Fruit fly (Drosophila melanogaster) whole organism, embryonic: ENCODE data around the gene CG3702.

Experiments used
- BEAF-32 ChIP-seq: fragments of 200-800 bp; sonication (Bioruptor generic); optimal IDR thresholded peaks from 3 replicates; lab custom pipeline; 2017; ENCODE audit warnings: missing biosample characterization, missing genetic modification characterization, mild to moderate bottlenecking, moderate library complexity, missing genetic modification reagents
- Blimp-1 ChIP-seq: fragments of 200-800 bp; sonication (Bioruptor generic); optimal IDR thresholded peaks from 3 replicates; lab custom pipeline; 2018; ENCODE audit warnings: missing biosample characterization, missing genetic modification characterization, mild to moderate bottlenecking, moderate library complexity, missing genetic modification reagents
- CG10543 ChIP-seq: fragments of 200-800 bp; sonication (Bioruptor generic); optimal IDR thresholded peaks from 3 replicates; lab custom pipeline; 2017; ENCODE audit warnings: missing biosample characterization, mild to moderate bottlenecking, missing genetic modification characterization, moderate library complexity
- CG11085 ChIP-seq: fragments of 200-800 bp; sonication (Bioruptor generic); IDR thresholded peaks from 2 replicates; pipeline ENCODE4 v1.3.6; 2022; ENCODE audit warnings: missing biosample characterization, missing genetic modification characterization
- CG11723 ChIP-seq: fragments of 200-800 bp; sonication (Bioruptor generic); optimal IDR thresholded peaks from 2 replicates; lab custom pipeline; 2017; ENCODE audit warnings: missing biosample characterization, mild to moderate bottlenecking, missing genetic modification characterization
- CG1233 ChIP-seq: fragments of 200-800 bp; sonication (Bioruptor generic); optimal IDR thresholded peaks from 4 replicates; lab custom pipeline; 2018; ENCODE audit warnings: missing biosample characterization, mild to moderate bottlenecking, missing genetic modification characterization
- CG13296 ChIP-seq: fragments of 200-800 bp; sonication (Bioruptor generic); optimal IDR thresholded peaks from 3 replicates; lab custom pipeline; 2018; ENCODE audit warnings: missing biosample characterization, mild to moderate bottlenecking, missing genetic modification characterization
- CG14441 ChIP-seq: fragments of 200-800 bp; sonication (Bioruptor generic); IDR thresholded peaks from 2 replicates; pipeline ENCODE4 v1.3.6; 2022; ENCODE audit warnings: missing biosample characterization, missing genetic modification characterization
- CG15514 ChIP-seq: fragments of 200-800 bp; sonication (Bioruptor generic); optimal IDR thresholded peaks from 3 replicates; lab custom pipeline; 2017; ENCODE audit warnings: missing biosample characterization, missing genetic modification characterization, mild to moderate bottlenecking, moderate library complexity, missing genetic modification reagents
- CG15601 ChIP-seq: fragments of 200-800 bp; sonication (Bioruptor generic); optimal IDR thresholded peaks from 3 replicates; lab custom pipeline; 2019; ENCODE audit warnings: missing biosample characterization, mild to moderate bottlenecking, missing genetic modification characterization, moderate library complexity
- CG17359 ChIP-seq: fragments of 200-800 bp; sonication (Bioruptor generic); optimal IDR thresholded peaks from 3 replicates; lab custom pipeline; 2018; ENCODE audit warnings: missing biosample characterization, mild to moderate bottlenecking, missing genetic modification characterization, moderate library complexity
- CG1792 ChIP-seq: fragments of 200-800 bp; sonication (Bioruptor generic); optimal IDR thresholded peaks from 2 replicates; lab custom pipeline; 2016; ENCODE audit warnings: missing biosample characterization, missing genetic modification characterization
- CG18599 ChIP-seq: fragments of 200-800 bp; sonication (Bioruptor generic); optimal IDR thresholded peaks from 3 replicates; lab custom pipeline; 2017; ENCODE audit warnings: missing biosample characterization, missing genetic modification characterization, mild to moderate bottlenecking, moderate library complexity, missing genetic modification reagents
- CG2199 ChIP-seq: fragments of 200-800 bp; sonication (Bioruptor generic); IDR thresholded peaks from 3 replicates; pipeline ENCODE4 v1.3.6; 2022; ENCODE audit warnings: missing biosample characterization, missing genetic modification characterization
- CG31365 ChIP-seq: fragments of 200-800 bp; sonication (Bioruptor generic); optimal IDR thresholded peaks from 2 replicates; lab custom pipeline; 2018; ENCODE audit warnings: missing biosample characterization, mild to moderate bottlenecking, missing genetic modification characterization
- CG32532 ChIP-seq: fragments of 200-800 bp; sonication (Bioruptor generic); IDR thresholded peaks from 2 replicates; pipeline ENCODE4 v1.3.6; 2022; ENCODE audit warnings: missing biosample characterization, missing genetic modification characterization
- CG3281 ChIP-seq: fragments of 200-800 bp; sonication (Bioruptor generic); optimal IDR thresholded peaks from 3 replicates; lab custom pipeline; 2017; ENCODE audit warnings: missing biosample characterization, mild to moderate bottlenecking, missing genetic modification characterization
- CG34422 ChIP-seq: fragments of 200-800 bp; sonication (Bioruptor generic); IDR thresholded peaks from 3 replicates; pipeline ENCODE4 v1.3.6; 2022; ENCODE audit warnings: missing biosample characterization, missing genetic modification characterization
- CG4617 ChIP-seq: fragments of 200-800 bp; sonication (Bioruptor generic); optimal IDR thresholded peaks from 3 replicates; lab custom pipeline; 2016; ENCODE audit warnings: missing biosample characterization, missing genetic modification characterization, borderline replicate concordance
- CG4820 ChIP-seq: fragments of 200-800 bp; sonication (Bioruptor generic); optimal IDR thresholded peaks from 3 replicates; lab custom pipeline; 2016; ENCODE audit warnings: missing biosample characterization, missing genetic modification characterization
- CG7556 ChIP-seq: fragments of 200-800 bp; sonication (Bioruptor generic); optimal IDR thresholded peaks from 2 replicates; lab custom pipeline; 2017; ENCODE audit warnings: missing biosample characterization, mild to moderate bottlenecking, missing genetic modification characterization
- CG8944 ChIP-seq: fragments of 200-800 bp; sonication (Bioruptor generic); optimal IDR thresholded peaks from 3 replicates; lab custom pipeline; 2016; ENCODE audit warnings: missing biosample characterization, missing genetic modification characterization
- CkIIα-i1 ChIP-seq: fragments of 200-800 bp; sonication (Bioruptor generic); IDR thresholded peaks from 2 replicates; pipeline ENCODE4 v1.3.6; 2022; ENCODE audit warnings: missing biosample characterization, missing genetic modification characterization
- CoRest ChIP-seq: fragments of 200-800 bp; sonication (Bioruptor generic); optimal IDR thresholded peaks from 3 replicates; lab custom pipeline; 2018; ENCODE audit warnings: missing biosample characterization, mild to moderate bottlenecking, missing genetic modification characterization, moderate library complexity
- E2f2 ChIP-seq: fragments of 200-800 bp; sonication (Bioruptor generic); IDR thresholded peaks from 2 replicates; pipeline ENCODE4 v1.3.6; 2022; ENCODE audit warnings: missing biosample characterization, missing genetic modification characterization
- Hr3 ChIP-seq: fragments of 200-800 bp; sonication (Bioruptor generic); optimal IDR thresholded peaks from 3 replicates; lab custom pipeline; 2016; ENCODE audit warnings: missing biosample characterization, missing genetic modification characterization
- Lpt ChIP-seq: fragments of >200 bp; optimal IDR thresholded peaks from 2 replicates; lab custom pipeline; 2018; ENCODE audit warnings: missing biosample characterization, missing genetic modification characterization
- NfI ChIP-seq: fragments of 200-800 bp; sonication (Bioruptor generic); optimal IDR thresholded peaks from 3 replicates; lab custom pipeline; 2018; ENCODE audit warnings: missing biosample characterization, mild to moderate bottlenecking, missing genetic modification characterization, moderate library complexity
- crc ChIP-seq: fragments of 200-800 bp; sonication (Bioruptor generic); optimal IDR thresholded peaks from 2 replicates; lab custom pipeline; 2016; ENCODE audit warnings: missing biosample characterization, missing genetic modification characterization
- crol ChIP-seq: fragments of 200-800 bp; sonication (Bioruptor generic); IDR thresholded peaks from 2 replicates; pipeline ENCODE4 v1.3.6; 2022; ENCODE audit warnings: missing biosample characterization, missing genetic modification characterization
- cwo ChIP-seq: fragments of 200-800 bp; sonication (Bioruptor generic); optimal IDR thresholded peaks from 3 replicates; lab custom pipeline; 2017; ENCODE audit warnings: missing biosample characterization, missing genetic modification characterization, mild to moderate bottlenecking, moderate library complexity, missing genetic modification reagents
- dmrt11E ChIP-seq: fragments of 200-800 bp; sonication (Bioruptor generic); optimal IDR thresholded peaks from 3 replicates; lab custom pipeline; 2018; ENCODE audit warnings: missing biosample characterization, mild to moderate bottlenecking, missing genetic modification characterization, moderate library complexity
- dmrt99B ChIP-seq: fragments of 200-800 bp; sonication (Bioruptor generic); optimal IDR thresholded peaks from 2 replicates; lab custom pipeline; 2018; ENCODE audit warnings: missing biosample characterization, mild to moderate bottlenecking, missing genetic modification characterization, moderate library complexity
- gsb-n ChIP-seq: fragments of 200-800 bp; sonication (Bioruptor generic); optimal IDR thresholded peaks from 3 replicates; lab custom pipeline; 2018; ENCODE audit warnings: missing biosample characterization, mild to moderate bottlenecking, missing genetic modification characterization
- hkb ChIP-seq, 2 experiments: fragments of 200-800 bp in 1 of 2; fragments of >200 bp in 1 of 2; sonication (Bioruptor generic) in 1 of 2; IDR thresholded peaks in 1 of 2; optimal IDR thresholded peaks in 1 of 2; 2 replicates each; pipeline versions ENCODE4 v1.3.6 to Lab custom; 2017 to 2022; ENCODE audit warnings: missing biosample characterization in 1 of 2, missing genetic modification characterization in 1 of 2
- ken ChIP-seq: fragments of 200-800 bp; sonication (Bioruptor generic); IDR thresholded peaks from 3 replicates; pipeline ENCODE4 v1.3.6; 2022; ENCODE audit warnings: missing biosample characterization, missing genetic modification characterization
- kni ChIP-seq: fragments of 200-800 bp; sonication (Bioruptor generic); optimal IDR thresholded peaks from 3 replicates; lab custom pipeline; 2017; ENCODE audit warnings: mild to moderate bottlenecking, missing biosample characterization, missing genetic modification reagents, missing genetic modification characterization
- mam ChIP-seq: fragments of 200-800 bp; sonication (Bioruptor generic); optimal IDR thresholded peaks from 3 replicates; lab custom pipeline; 2016; ENCODE audit warnings: missing biosample characterization, missing genetic modification characterization
- nmo ChIP-seq: fragments of 200-800 bp; sonication (Bioruptor generic); optimal IDR thresholded peaks from 2 replicates; lab custom pipeline; 2018; ENCODE audit warnings: missing biosample characterization, mild to moderate bottlenecking, missing genetic modification characterization, moderate library complexity
- peb ChIP-seq: fragments of 200-800 bp; sonication (Bioruptor generic); IDR thresholded peaks from 2 replicates; pipeline ENCODE4 v1.3.6; 2022; ENCODE audit warnings: missing biosample characterization, missing genetic modification characterization
- sisA ChIP-seq: fragments of 200-800 bp; sonication (Bioruptor generic); IDR thresholded peaks from 2 replicates; pipeline ENCODE4 v1.3.6; 2022; ENCODE audit warnings: missing biosample characterization, missing genetic modification characterization
- sr ChIP-seq: fragments of 200-800 bp; sonication (Bioruptor generic); IDR thresholded peaks from 3 replicates; pipeline ENCODE4 v1.3.6; 2022; ENCODE audit warnings: missing biosample characterization, missing genetic modification characterization
- toy ChIP-seq: fragments of 200-800 bp; sonication (Bioruptor generic); IDR thresholded peaks from 2 replicates; pipeline ENCODE4 v1.3.6; 2022; ENCODE audit warnings: missing biosample characterization, missing genetic modification characterization
- twi ChIP-seq: fragments of 200-800 bp; optimal IDR thresholded peaks from 2 replicates; lab custom pipeline; 2019; ENCODE audit warnings: missing biosample characterization, mild to moderate bottlenecking, missing genetic modification characterization, moderate library complexity
- tx ChIP-seq: fragments of 200-800 bp; sonication (Bioruptor generic); optimal IDR thresholded peaks from 2 replicates; lab custom pipeline; 2016; ENCODE audit warnings: missing biosample characterization, missing genetic modification characterization
- z ChIP-seq: fragments of 200-800 bp; sonication (Bioruptor generic); IDR thresholded peaks from 3 replicates; pipeline ENCODE4 v1.3.6; 2022; ENCODE audit warnings: missing biosample characterization, missing genetic modification characterization
- zen2 ChIP-seq: fragments of 200-800 bp; sonication (Bioruptor generic); IDR thresholded peaks from 3 replicates; pipeline ENCODE4 v1.3.6; 2022; ENCODE audit warnings: missing biosample characterization, missing genetic modification characterization; ENCODE audit not compliant: partially characterized antibody
- zfh1 ChIP-seq: fragments of 200-800 bp; sonication (Bioruptor generic); IDR thresholded peaks from 3 replicates; pipeline ENCODE4 v1.3.6; 2022; ENCODE audit warnings: missing biosample characterization, missing genetic modification characterization

Gene CG3702

dm6 chr2L:4197913-4198319, 29.0 kb downstream of the CG3702 start, which contains the start of gene Naprt (continued):
- no peak for TF ChIP-seq CG11723
- no peak for TF ChIP-seq mam
- TF ChIP-seq BEAF-32 (GFP tag; lab: Kevin White, UChicago) = peak; percentile 0
- TF ChIP-seq Blimp-1 (GFP tag; lab: Kevin White, UChicago) = peak; percentile 75
- peak; percentile 48 for TF ChIP-seq nmo (GFP tag; lab: Kevin White, UChicago)
- peak; percentile 43 for TF ChIP-seq CG15514 (GFP tag; lab: Kevin White, UChicago)
- TF ChIP-seq CG34422 (GFP tag; lab: Robert Waterston, UW) = no peak
- TF ChIP-seq Hr3 (GFP tag; lab: Kevin White, UChicago) = no peak
- peak; percentile 88 for TF ChIP-seq E2f2
- TF ChIP-seq CoRest (tag; lab: Kevin White, UChicago) = peak; percentile 33
- peak; percentile 29; the same call in 1 of the 2 replicates for TF ChIP-seq CG32532 (GFP tag; lab: Robert Waterston, UW)
- no peak for TF ChIP-seq CG18599 (GFP tag; lab: Kevin White, UChicago)
- TF ChIP-seq CG7556 = no peak

- TF ChIP-seq twi (tag; lab: Kevin White, UChicago) (no peak), CG10543 (no peak), CG14441 (GFP tag; lab: Robert Waterston, UW) (peak; percentile 5; the same call in 1 of the 2 replicates), CG15601 (peak; percentile 7), CG1233 (GFP tag; lab: Kevin White, UChicago) (no peak), z (GFP tag; lab: Robert Waterston, UW) (no peak), CG4617 (GFP tag; lab: Kevin White, UChicago) (no peak), dmrt11E (tag; lab: Kevin White, UChicago) (no peak), Lpt (GFP tag; lab: Kevin White, UChicago) (no peak), CG13296 (no peak), BEAF-32 (GFP tag; lab: Kevin White, UChicago) (no peak), CG17359 (tag; lab: Kevin White, UChicago) (no peak), CG11085 (GFP tag; lab: Robert Waterston, UW) (no peak), zfh1 (GFP tag; lab: Robert Waterston, UW) (no peak), dmrt99B (tag; lab: Kevin White, UChicago) (no peak), ken (GFP tag; lab: Robert Waterston, UW) (no peak), sr (peak; percentile 92), cwo (GFP tag; lab: Kevin White, UChicago) (no peak), crol (GFP tag; lab: Robert Waterston, UW) (peak; percentile 35; the same call in 1 of the 2 replicates), toy (no peak), CkIIα-i1 (no peak), CG4820 (GFP tag; lab: Kevin White, UChicago) (no peak), zen2 (GFP tag; lab: Robert Waterston, UW) (0 out of 3 replicates have a peak, but pooled peaks have one; percentile 49), gsb-n (tag; lab: Kevin White, UChicago) (no peak), CG8944 (no peak), peb (GFP tag; lab: Robert Waterston, UW) (no peak), CG1792 (GFP tag; lab: Kevin White, UChicago) (no peak), NfI (GFP tag; lab: Kevin White, UChicago) (no peak), CG3281 (GFP tag; lab: Kevin White, UChicago) (no peak), kni (GFP tag; lab: Kevin White, UChicago) (peak; percentile 18), tx (GFP tag; lab: Kevin White, UChicago) (no peak), CG2199 (GFP tag; lab: Robert Waterston, UW) (no peak), hkb (optimal IDR thresholded peaks at IDR 0.05; lab: Kevin White, UChicago) (no peak), hkb (GFP tag; IDR thresholded peaks at IDR 0.05; lab: Robert Waterston, UW) (no peak; the same call in 1 of the 2 replicates), sisA (GFP tag; lab: Robert Waterston, UW) (no peak), CG31365 (tag; lab: Kevin White, UChicago) (no peak), crc (GFP tag; lab: Kevin White, UChicago) (no peak)
These were observed 29.6 kb downstream of the CG3702 start for dm6 chr2L:4197143-4197912.
